Worm (Caenorhabditis elegans) whole organism, mixed stage, embryonic: Measurements from ENCODE around the gene K07H8.12.

Experiments
- M03D4.4 ChIP-seq: sonication (generic microtip); optimal IDR thresholded peaks from 2 replicates; lab custom pipeline; 2017; ENCODE audit warnings: mild to moderate bottlenecking, missing genetic modification characterization, missing compliant biosample characterization
- bed-3 ChIP-seq: fragments of 200-800 bp; sonication (Bioruptor generic); optimal IDR thresholded peaks from 3 replicates; lab custom pipeline; 2018; ENCODE audit warnings: mild to moderate bottlenecking, missing genetic modification characterization, moderate library complexity, missing compliant biosample characterization
- blmp-1 ChIP-seq: fragments of 150-350 bp; optimal IDR thresholded peaks from 2 replicates; lab custom pipeline; 2014; ENCODE audit warnings: missing biosample characterization, missing genetic modification characterization
- ceh-39 ChIP-seq: fragments of 150-350 bp; optimal IDR thresholded peaks from 2 replicates; lab custom pipeline; 2014; ENCODE audit warnings: missing biosample characterization, missing genetic modification characterization
- ceh-43 ChIP-seq: fragments of 200-800 bp; sonication (Bioruptor generic); optimal IDR thresholded peaks from 2 replicates; lab custom pipeline; 2018; ENCODE audit warnings: mild to moderate bottlenecking, missing genetic modification characterization, moderate library complexity, missing compliant biosample characterization
- ceh-83 ChIP-seq: fragments of 200-800 bp; sonication (Bioruptor generic); optimal IDR thresholded peaks from 2 replicates; lab custom pipeline; 2018; ENCODE audit warnings: mild to moderate bottlenecking, missing genetic modification characterization, missing compliant biosample characterization
- ces-1 ChIP-seq: fragments of 150-350 bp; optimal IDR thresholded peaks from 2 replicates; lab custom pipeline; 2014; ENCODE audit warnings: missing biosample characterization, missing genetic modification reagents, missing genetic modification characterization
- cnd-1 ChIP-seq: fragments of 200-800 bp; sonication (Bioruptor generic); optimal IDR thresholded peaks from 2 replicates; lab custom pipeline; 2018; ENCODE audit warnings: mild to moderate bottlenecking, missing genetic modification characterization, missing compliant biosample characterization
- drap-1 ChIP-seq: fragments of 200-800 bp; sonication (Bioruptor generic); optimal IDR thresholded peaks from 3 replicates; lab custom pipeline; 2018; ENCODE audit warnings: mild to moderate bottlenecking, missing genetic modification characterization, missing compliant biosample characterization
- elt-1 ChIP-seq: sonication (generic microtip); optimal IDR thresholded peaks from 2 replicates; lab custom pipeline; 2017; ENCODE audit warnings: missing genetic modification characterization, mild to moderate bottlenecking, missing compliant biosample characterization, antibody characterized with exemption, moderate library complexity, borderline replicate concordance; ENCODE audit not compliant: insufficient read depth
- elt-3 ChIP-seq: fragments of 150-350 bp; optimal IDR thresholded peaks from 2 replicates; lab custom pipeline; 2014; ENCODE audit warnings: missing biosample characterization, missing genetic modification characterization
- flh-1 ChIP-seq: fragments of 200-800 bp; sonication (Bioruptor generic); optimal IDR thresholded peaks from 2 replicates; lab custom pipeline; 2018; ENCODE audit warnings: mild to moderate bottlenecking, missing genetic modification characterization, moderate library complexity, missing compliant biosample characterization
- ham-2 ChIP-seq: fragments of 200-800 bp; sonication (Bioruptor generic); optimal IDR thresholded peaks from 2 replicates; lab custom pipeline; 2018; ENCODE audit warnings: mild to moderate bottlenecking, missing genetic modification characterization, missing compliant biosample characterization
- hlh-1 ChIP-seq: fragments of 150-350 bp; optimal IDR thresholded peaks from 2 replicates; lab custom pipeline; 2014; ENCODE audit warnings: missing biosample characterization, missing genetic modification reagents, missing genetic modification characterization
- lin-13 ChIP-seq: fragments of 150-350 bp; optimal IDR thresholded peaks from 2 replicates; lab custom pipeline; 2014; ENCODE audit warnings: missing biosample characterization, missing genetic modification characterization
- lin-32 ChIP-seq: fragments of 200-800 bp; sonication (Bioruptor generic); optimal IDR thresholded peaks from 2 replicates; lab custom pipeline; 2018; ENCODE audit warnings: mild to moderate bottlenecking, missing genetic modification characterization, missing compliant biosample characterization
- lsy-2 ChIP-seq: fragments of 150-350 bp; optimal IDR thresholded peaks from 2 replicates; lab custom pipeline; 2014; ENCODE audit warnings: missing biosample characterization, missing genetic modification characterization
- mab-5 ChIP-seq: fragments of 150-350 bp; optimal IDR thresholded peaks from 2 replicates; lab custom pipeline; 2014; ENCODE audit warnings: missing biosample characterization, missing genetic modification characterization
- mep-1 ChIP-seq: fragments of 150-350 bp; optimal IDR thresholded peaks from 2 replicates; lab custom pipeline; 2017; ENCODE audit warnings: missing biosample characterization, missing genetic modification reagents, missing genetic modification characterization, inconsistent platforms
- mls-2 ChIP-seq: sonication (generic microtip); optimal IDR thresholded peaks from 2 replicates; lab custom pipeline; 2016; ENCODE audit warnings: mild to moderate bottlenecking, missing genetic modification characterization, moderate library complexity, missing compliant biosample characterization
- nhr-12 ChIP-seq: fragments of 150-350 bp; optimal IDR thresholded peaks from 2 replicates; lab custom pipeline; 2014; ENCODE audit warnings: missing biosample characterization, missing genetic modification characterization
- nhr-2 ChIP-seq: fragments of 150-350 bp; optimal IDR thresholded peaks from 2 replicates; lab custom pipeline; 2014; ENCODE audit warnings: missing biosample characterization, missing genetic modification characterization
- nhr-28 ChIP-seq: fragments of 150-350 bp; optimal IDR thresholded peaks from 2 replicates; lab custom pipeline; 2014; ENCODE audit warnings: missing biosample characterization, missing genetic modification characterization
- nhr-76 ChIP-seq: sonication (generic microtip); optimal IDR thresholded peaks from 2 replicates; lab custom pipeline; 2017; ENCODE audit warnings: missing biosample characterization, missing genetic modification characterization
- snpc-4 ChIP-seq: fragments of 150-350 bp; optimal IDR thresholded peaks from 2 replicates; lab custom pipeline; 2014; ENCODE audit warnings: missing biosample characterization, missing genetic modification characterization
- tbx-8 ChIP-seq: fragments of 200-800 bp; sonication (Bioruptor generic); optimal IDR thresholded peaks from 2 replicates; lab custom pipeline; 2018; ENCODE audit warnings: mild to moderate bottlenecking, missing genetic modification characterization, moderate library complexity, missing compliant biosample characterization
- unc-120 ChIP-seq: sonication (generic microtip); optimal IDR thresholded peaks from 2 replicates; lab custom pipeline; 2017; ENCODE audit warnings: missing genetic modification characterization, missing compliant biosample characterization; ENCODE audit not compliant: poor library complexity, severe bottlenecking
- unc-39 ChIP-seq: fragments of 150-350 bp; optimal IDR thresholded peaks from 2 replicates; lab custom pipeline; 2014; ENCODE audit warnings: missing biosample characterization, missing genetic modification characterization
- unc-62 ChIP-seq: fragments of 150-350 bp; optimal IDR thresholded peaks from 2 replicates; lab custom pipeline; 2014; ENCODE audit warnings: missing biosample characterization, missing genetic modification reagents, missing genetic modification characterization
- zip-8 ChIP-seq: fragments of 150-350 bp; optimal IDR thresholded peaks from 2 replicates; lab custom pipeline; 2014; ENCODE audit warnings: missing biosample characterization, missing genetic modification characterization
- ztf-11 ChIP-seq: fragments of 150-350 bp; optimal IDR thresholded peaks from 2 replicates; lab custom pipeline; 2014; ENCODE audit warnings: missing biosample characterization, missing genetic modification characterization

Gene K07H8.12

DNA sequence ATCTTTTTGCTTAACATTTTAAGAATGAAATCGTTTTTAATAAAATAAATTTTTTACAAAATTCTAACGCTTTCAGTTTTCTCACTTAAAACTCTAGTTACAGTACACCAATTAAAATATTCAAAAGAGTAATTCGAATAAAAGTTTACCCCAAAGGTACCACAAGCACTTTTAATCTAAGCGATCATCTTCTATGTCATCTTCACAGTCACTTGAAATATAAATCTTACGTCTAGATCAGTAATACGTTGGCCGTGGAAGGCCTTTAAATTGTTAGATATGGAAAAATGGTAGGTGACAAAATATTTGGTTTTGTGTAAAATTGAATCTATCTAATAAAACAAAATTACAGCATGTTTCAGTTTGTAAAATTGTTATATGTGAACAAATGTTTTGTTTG is 29.2 kb downstream of the K07H8.12 start:
- TF ChIP-seq unc-39 (tag; lab: Kevin White, UChicago), result no peak
- peak; percentile 67 for TF ChIP-seq elt-1 (tag; lab: Kevin White, UChicago)
- no peak for TF ChIP-seq mep-1 (tag; lab: Kevin White, UChicago)
- no peak for TF ChIP-seq mab-5 (tag; lab: Kevin White, UChicago)

DNA sequence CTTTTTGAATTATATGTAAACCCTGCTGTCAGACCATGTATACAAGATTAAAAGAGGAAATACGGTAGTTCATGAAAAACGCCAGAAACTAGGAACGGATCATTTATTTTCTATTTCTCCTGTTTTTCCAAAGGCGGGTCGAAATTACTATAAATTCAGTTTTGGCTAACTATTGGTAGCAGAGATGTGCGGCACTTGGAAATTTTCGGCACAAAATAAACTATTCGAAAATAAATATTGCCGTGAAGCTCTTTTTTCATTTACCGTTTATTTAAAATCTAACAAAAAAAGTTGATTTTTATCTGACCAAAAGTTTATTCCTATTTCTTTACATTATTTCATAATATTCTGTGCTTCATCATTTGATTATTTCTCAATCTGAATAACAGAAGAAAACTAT is 32.4 kb downstream of the K07H8.12 start, which contains the start of gene T09A12.1:
T09A12.1 (plus strand) TSS at position 301 of the 400 bp plus-strand sequence.
- TF ChIP-seq ztf-11 (tag; lab: Kevin White, UChicago), result no peak
- TF ChIP-seq unc-62 (GFP tag; lab: Kevin White, UChicago), result no peak
- no peak for TF ChIP-seq hlh-1 (tag; lab: Kevin White, UChicago)
- TF ChIP-seq ham-2, result no peak
- no peak for TF ChIP-seq ceh-39 (tag; lab: Kevin White, UChicago)
- TF ChIP-seq unc-120 (tag; lab: Kevin White, UChicago), result no peak
- no peak for TF ChIP-seq drap-1 (GFP tag; lab: Kevin White, UChicago)
- TF ChIP-seq flh-1 (GFP tag; lab: Kevin White, UChicago), result no peak
- no peak for TF ChIP-seq blmp-1

DNA sequence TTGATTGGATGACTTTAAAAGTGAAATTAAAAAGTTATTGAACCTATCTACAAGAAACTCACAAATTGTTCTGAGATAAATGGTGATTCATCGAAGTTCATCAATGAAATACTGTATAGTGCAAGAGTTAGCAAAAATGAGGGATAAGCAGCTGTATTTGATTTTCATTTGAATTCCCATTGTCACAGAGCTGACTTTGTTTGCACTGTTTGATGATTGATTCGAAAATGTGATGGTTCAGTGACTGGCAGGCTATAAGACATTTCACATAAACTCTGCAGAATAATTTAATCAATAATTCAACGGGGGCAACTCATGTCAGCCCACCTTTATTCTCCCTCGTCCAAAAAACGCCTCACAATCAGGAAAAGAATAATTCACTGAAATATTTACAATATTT is 32.9 kb downstream of the K07H8.12 start, which contains the start of gene T09A12.8:
T09A12.8 (minus strand) TSS at position 101 of the 400 bp plus-strand sequence.
- TF ChIP-seq cnd-1 (tag; lab: Kevin White, UChicago) (no peak), ham-2 (no peak), tbx-8 (no peak), lsy-2 (tag; lab: Kevin White, UChicago) (no peak), lin-13 (no peak), hlh-1 (tag; lab: Kevin White, UChicago) (no peak), snpc-4 (no peak), ztf-11 (tag; lab: Kevin White, UChicago) (no peak), elt-1 (tag; lab: Kevin White, UChicago) (no peak), nhr-12 (no peak)

DNA sequence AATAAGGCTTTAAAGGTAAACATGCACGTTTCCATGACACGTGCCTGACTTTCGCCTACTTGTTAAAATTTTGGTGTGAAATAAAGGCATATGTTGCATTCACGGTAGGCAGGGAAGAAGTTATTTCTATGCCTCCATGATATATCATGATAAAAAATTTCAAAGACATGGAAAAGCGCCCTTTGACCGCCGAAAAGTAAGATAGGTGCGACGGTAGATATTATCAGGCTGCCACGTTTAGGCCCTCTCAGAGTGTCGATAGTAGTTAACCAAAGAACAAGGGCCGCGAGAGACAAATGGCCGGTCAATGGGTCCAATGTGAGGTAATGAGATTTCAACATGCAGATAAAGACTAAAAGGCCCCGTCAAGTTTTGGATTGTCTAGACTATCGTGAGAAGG is 33.3 kb downstream of the K07H8.12 start:
- TF ChIP-seq blmp-1 (no peak), elt-1 (tag; lab: Kevin White, UChicago) (peak; percentile 72), ces-1 (GFP tag; lab: Kevin White, UChicago) (no peak), flh-1 (GFP tag; lab: Kevin White, UChicago) (no peak), nhr-2 (peak; percentile 71), M03D4.4 (tag; lab: Kevin White, UChicago) (no peak), ceh-43 (GFP tag; lab: Kevin White, UChicago) (no peak), lin-32 (no peak), bed-3 (GFP tag; lab: Kevin White, UChicago) (no peak)

DNA sequence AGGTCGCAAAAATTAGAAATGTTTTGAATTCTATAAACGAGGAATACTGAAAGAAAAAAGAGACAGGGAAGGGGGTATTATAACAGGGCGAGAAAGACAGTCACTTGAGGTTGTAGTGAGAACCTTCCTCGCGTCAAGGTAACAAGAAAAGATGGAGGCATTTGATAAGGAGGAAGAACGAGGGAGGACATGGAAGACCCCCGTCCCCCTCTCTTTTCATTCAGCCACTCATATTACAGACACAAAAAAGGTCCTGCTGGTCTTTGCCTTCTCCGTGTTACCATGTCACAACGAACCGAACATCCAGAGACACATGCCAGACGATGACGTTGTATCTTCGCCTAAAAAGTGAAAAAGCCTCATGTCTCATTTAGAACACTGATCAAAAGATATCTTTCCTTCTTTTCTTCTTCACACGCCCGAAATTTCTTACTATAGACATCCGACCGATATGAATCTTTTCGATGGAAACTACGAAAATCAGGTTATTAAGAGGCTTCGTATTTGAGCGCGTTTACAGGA is 35.1 kb downstream of the K07H8.12 start:
- TF ChIP-seq mls-2 (tag; lab: Kevin White, UChicago) (no peak), snpc-4 (no peak), elt-3 (tag; lab: Kevin White, UChicago) (no peak), elt-1 (tag; lab: Kevin White, UChicago) (peak; percentile 79)

DNA sequence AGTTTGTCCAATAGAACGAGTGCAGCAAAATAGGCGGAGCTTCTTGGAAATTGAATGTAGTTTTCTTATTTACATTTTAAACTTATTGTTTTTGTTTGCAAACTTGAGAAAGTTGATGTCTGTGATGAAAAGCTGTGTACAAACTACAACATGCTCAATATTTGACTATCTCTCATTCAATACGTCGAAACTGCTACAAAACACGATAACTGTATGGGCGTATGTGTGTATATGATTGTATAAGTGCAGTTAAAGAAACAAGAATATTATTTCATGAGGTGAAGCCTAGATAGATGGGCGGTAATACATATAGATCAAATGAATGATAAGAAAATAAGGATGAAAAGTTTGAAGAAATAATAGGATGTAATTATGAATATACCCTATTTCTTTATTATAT is 36.9 kb downstream of the K07H8.12 start:
- TF ChIP-seq ham-2, result no peak
- TF ChIP-seq elt-3 (tag; lab: Kevin White, UChicago), result no peak
- no peak for TF ChIP-seq mep-1 (tag; lab: Kevin White, UChicago)
- no peak for TF ChIP-seq unc-62 (GFP tag; lab: Kevin White, UChicago)
- TF ChIP-seq ceh-43 (GFP tag; lab: Kevin White, UChicago), result no peak
- no peak for TF ChIP-seq nhr-76 (tag; lab: Kevin White, UChicago)
- no peak for TF ChIP-seq ces-1 (GFP tag; lab: Kevin White, UChicago)
- no peak for TF ChIP-seq snpc-4
- TF ChIP-seq mls-2 (tag; lab: Kevin White, UChicago), result no peak
- no peak for TF ChIP-seq drap-1 (GFP tag; lab: Kevin White, UChicago)
- no peak for TF ChIP-seq zip-8 (tag; lab: Kevin White, UChicago)
- no peak for TF ChIP-seq nhr-12
- no peak for TF ChIP-seq elt-1 (tag; lab: Kevin White, UChicago)
- no peak for TF ChIP-seq lin-13
- TF ChIP-seq unc-39 (tag; lab: Kevin White, UChicago), result no peak
- no peak for TF ChIP-seq nhr-28 (tag; lab: Kevin White, UChicago)
- TF ChIP-seq M03D4.4 (tag; lab: Kevin White, UChicago), result no peak
- TF ChIP-seq ceh-83, result no peak
- TF ChIP-seq tbx-8, result no peak
